Fruit fly (Drosophila melanogaster): ENCODE data around the gene wapl.

- no peak for TF ChIP-seq CG34367 (tag; optimal IDR thresholded peaks at IDR 0.05)
- TF ChIP-seq Pif1A (GFP tag; optimal IDR thresholded peaks at IDR 0.05): no peak
- no peak for TF ChIP-seq EcR (GFP tag; optimal IDR thresholded peaks at IDR 0.05)
- TF ChIP-seq fd96Ca (GFP tag; IDR thresholded peaks at IDR 0.05): no peak
- no peak for TF ChIP-seq D1 (tag; optimal IDR thresholded peaks at IDR 0.05)
- no peak for TF ChIP-seq CG9948 (tag; optimal IDR thresholded peaks at IDR 0.05)
- TF ChIP-seq CG32121 (GFP tag; IDR thresholded peaks at IDR 0.05): peak; percentile 62
- TF ChIP-seq CG4496 (GFP tag; IDR thresholded peaks at IDR 0.05): no peak
These were observed 9.9 kb upstream of the wapl start for dm6 chrX:2168485-2169199.

All from whole organism, pupa.